Fruit fly (Drosophila melanogaster): ENCODE data around the gene CG4119.

The CG4119 gene

DNA sequence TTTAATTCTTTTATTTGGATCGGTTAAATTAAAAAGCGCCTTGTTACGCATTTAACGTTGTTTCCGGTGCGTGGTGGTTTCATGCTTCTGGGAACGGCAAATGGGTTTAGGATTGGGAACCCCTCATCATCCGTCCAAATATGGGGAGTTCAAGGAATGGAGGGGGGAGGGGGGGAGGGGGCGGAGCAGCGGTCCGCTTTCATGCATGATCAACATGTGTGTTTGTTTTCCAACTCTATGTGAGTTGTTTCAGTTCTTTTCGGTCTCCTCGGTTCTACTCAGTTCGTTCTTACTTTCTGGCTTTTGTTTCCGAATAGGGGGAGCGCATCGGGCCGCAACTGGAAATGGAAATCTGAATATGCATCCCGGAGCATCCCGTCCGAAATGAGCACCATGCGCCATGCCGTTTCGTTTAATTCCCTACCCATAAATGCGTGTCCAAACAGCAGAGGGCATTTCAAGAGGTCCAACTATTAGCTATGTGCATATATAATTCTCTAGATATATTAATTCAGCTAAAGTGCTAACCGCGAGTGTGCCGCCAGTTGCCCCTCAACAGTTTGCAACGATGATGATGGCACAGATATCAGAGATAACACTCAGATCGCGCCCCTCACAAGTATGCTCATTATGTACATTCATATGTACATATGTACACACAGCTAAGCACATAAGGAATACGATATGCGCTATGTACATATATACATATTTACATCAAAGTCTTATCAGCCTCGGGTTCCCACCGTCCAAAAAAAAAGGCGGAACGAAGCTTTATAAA is 11.7 kb downstream of the CG4119 start (continued):
- TF ChIP-seq CG34376 (GFP tag; optimal IDR thresholded peaks at IDR 0.05) (peak; percentile 95), MESR4 (GFP tag; optimal IDR thresholded peaks at IDR 0.05) (peak; percentile 23), sim (GFP tag; IDR thresholded peaks at IDR 0.05) (peak; percentile 93), CG12236 (GFP tag; optimal IDR thresholded peaks at IDR 0.05) (peak; percentile 97), sima (GFP tag; optimal IDR thresholded peaks at IDR 0.05) (peak; percentile 83), nmo (GFP tag; optimal IDR thresholded peaks at IDR 0.05) (peak; percentile 72), Six4 (GFP tag; optimal IDR thresholded peaks at IDR 0.05) (peak; percentile 88), Vsx1 (GFP tag; optimal IDR thresholded peaks at IDR 0.05) (peak; percentile 97), Fer1 (GFP tag; optimal IDR thresholded peaks at IDR 0.05) (peak; percentile 96), CG8924 (tag; optimal IDR thresholded peaks at IDR 0.05) (peak; percentile 84), nerfin-1 (tag; optimal IDR thresholded peaks at IDR 0.05) (peak; percentile 94), trh (GFP tag; optimal IDR thresholded peaks at IDR 0.05) (peak; percentile 93), Side (GFP tag; optimal IDR thresholded peaks at IDR 0.05) (peak; percentile 87), Sry-β (GFP tag; optimal IDR thresholded peaks at IDR 0.05) (peak; percentile 77), CG1603 (tag; optimal IDR thresholded peaks at IDR 0.05) (peak; percentile 93), CG2116 (GFP tag; optimal IDR thresholded peaks at IDR 0.05) (peak; percentile 82), CG31441 (GFP tag; IDR thresholded peaks at IDR 0.05) (peak; percentile 93), Hr51 (GFP tag; optimal IDR thresholded peaks at IDR 0.05) (peak; percentile 72 to 89), tap (tag; optimal IDR thresholded peaks at IDR 0.05) (peak; percentile 87), Bgb (GFP tag; IDR thresholded peaks at IDR 0.05; ENCODE audit: partially characterized antibody) (no peak), eyg (GFP tag; optimal IDR thresholded peaks at IDR 0.05) (peak; percentile 94), br (optimal IDR thresholded peaks at IDR 0.05) (no peak), CG6272 (GFP tag; IDR thresholded peaks at IDR 0.05) (no peak), Mrtf (GFP tag; IDR thresholded peaks at IDR 0.05) (peak; percentile 72; the same call in 2 of the 3 replicates), hbn (GFP tag; IDR thresholded peaks at IDR 0.05; ENCODE audit: partially characterized antibody) (no peak), cas (GFP tag; IDR thresholded peaks at IDR 0.05) (peak; percentile 67), exex (tag; optimal IDR thresholded peaks at IDR 0.05) (peak; percentile 82), grn (GFP tag; optimal IDR thresholded peaks at IDR 0.05) (peak; percentile 96), sens (GFP tag) (peak; percentile 99), seq (GFP tag; IDR thresholded peaks at IDR 0.05) (peak; percentile 93), CG17186 (GFP tag; optimal IDR thresholded peaks at IDR 0.05) (peak; percentile 92), CG18262 (tag; optimal IDR thresholded peaks at IDR 0.05) (peak; percentile 82), HHEX (GFP tag; optimal IDR thresholded peaks at IDR 0.05) (peak; percentile 96), CG13624 (GFP tag; optimal IDR thresholded peaks at IDR 0.05) (peak; percentile 78), fd3F (GFP tag; optimal IDR thresholded peaks at IDR 0.05) (peak; percentile 94), CG15073 (GFP tag; optimal IDR thresholded peaks at IDR 0.05) (peak; percentile 61), nerfin-2 (GFP tag; IDR thresholded peaks at IDR 0.05; ENCODE audit: partially characterized antibody) (no peak), CG15011 (GFP tag; optimal IDR thresholded peaks at IDR 0.05) (peak; percentile 95), NfI (GFP tag; optimal IDR thresholded peaks at IDR 0.05) (peak; percentile 82), CG16815 (GFP tag; optimal IDR thresholded peaks at IDR 0.05) (peak; percentile 28), CG12744 (GFP tag; optimal IDR thresholded peaks at IDR 0.05) (peak; percentile 85), sc (optimal IDR thresholded peaks at IDR 0.05) (no peak), sc (GFP tag; optimal IDR thresholded peaks at IDR 0.05) (peak; percentile 93), en (GFP tag; optimal IDR thresholded peaks at IDR 0.05) (peak; percentile 81), CG12155 (GFP tag; optimal IDR thresholded peaks at IDR 0.05) (peak; percentile 47), da (GFP tag; optimal IDR thresholded peaks at IDR 0.05) (peak; percentile 87), CG3995 (GFP tag; optimal IDR thresholded peaks at IDR 0.05) (no peak), bowl (GFP tag; IDR thresholded peaks at IDR 0.05) (0 out of 2 replicates have a peak, but pooled peaks have one; percentile 45), HLH3B (GFP tag; IDR thresholded peaks at IDR 0.05) (peak; percentile 89), Dip3 (GFP tag; optimal IDR thresholded peaks at IDR 0.05) (peak; percentile 39)

All from whole organism, embryonic.